Worm (Caenorhabditis elegans) whole organism, L4/young adult: ENCODE data around the gene grl-28.

Experiments used
- dao-5 ChIP-seq: sonication (generic microtip); optimal IDR thresholded peaks from 2 replicates; lab custom pipeline; 2016; ENCODE audit warnings: missing genotype, missing genetic modification characterization, moderate library complexity, missing compliant biosample characterization
- him-1 ChIP-seq: sonication (generic microtip); optimal IDR thresholded peaks from 2 replicates; lab custom pipeline; 2016; ENCODE audit warnings: missing genotype, missing genetic modification reagents, missing genetic modification characterization, missing compliant biosample characterization

ce11 chrV:3586014-3586689, 34.5 kb upstream of the grl-28 start, which contains the start of the genes rpl-11.1 and T22F3.2:
- TF ChIP-seq dao-5 (tag; lab: Kevin White, UChicago) (no peak), him-1 (tag; lab: Kevin White, UChicago) (no peak)
